Fruit fly (Drosophila melanogaster) whole organism, prepupa: Measurements from ENCODE around the gene mRpL21.

ENCODE experiments used
- Blimp-1 ChIP-seq: fragments of 200-800 bp; sonication (Bioruptor generic); optimal IDR thresholded peaks from 3 replicates; lab custom pipeline; 2017; ENCODE audit warnings: missing biosample characterization, missing genetic modification characterization, mild to moderate bottlenecking, moderate library complexity, missing genetic modification reagents
- CG10669 ChIP-seq: fragments of 200-800 bp; sonication (Bioruptor generic); optimal IDR thresholded peaks from 3 replicates; lab custom pipeline; 2018; ENCODE audit warnings: missing biosample characterization, mild to moderate bottlenecking, missing genetic modification characterization, moderate library complexity
- CG3919 ChIP-seq: fragments of 200-800 bp; sonication (Bioruptor generic); optimal IDR thresholded peaks from 3 replicates; lab custom pipeline; 2016; ENCODE audit warnings: missing biosample characterization, missing genetic modification characterization
- CG4318 ChIP-seq: fragments of 200-800 bp; sonication (Bioruptor generic); optimal IDR thresholded peaks from 3 replicates; lab custom pipeline; 2017; ENCODE audit warnings: missing biosample characterization, mild to moderate bottlenecking, missing genetic modification characterization
- CG6808 ChIP-seq: fragments of 200-800 bp; sonication (Bioruptor generic); optimal IDR thresholded peaks from 3 replicates; lab custom pipeline; 2017; ENCODE audit warnings: missing biosample characterization, missing genetic modification characterization, mild to moderate bottlenecking, moderate library complexity, missing genetic modification reagents
- CG8119 ChIP-seq: fragments of 200-800 bp; sonication (Bioruptor generic); IDR thresholded peaks from 3 replicates; pipeline ENCODE4 v1.3.6; 2022; ENCODE audit warnings: missing biosample characterization, missing genetic modification characterization
- Hr39 ChIP-seq: fragments of 200-800 bp; sonication (Bioruptor generic); optimal IDR thresholded peaks from 2 replicates; lab custom pipeline; 2016; ENCODE audit warnings: missing biosample characterization, missing genetic modification characterization
- Lpt ChIP-seq: fragments of 200-800 bp; sonication (Bioruptor generic); optimal IDR thresholded peaks from 3 replicates; lab custom pipeline; 2016; ENCODE audit warnings: missing biosample characterization, missing genetic modification characterization
- OdsH ChIP-seq: fragments of 200-800 bp; sonication (Bioruptor generic); optimal IDR thresholded peaks from 3 replicates; lab custom pipeline; 2016; ENCODE audit warnings: missing biosample characterization, missing genetic modification characterization
- Smox ChIP-seq: fragments of 200-800 bp; sonication (Bioruptor generic); optimal IDR thresholded peaks from 3 replicates; lab custom pipeline; 2016; ENCODE audit warnings: missing biosample characterization, missing genetic modification characterization
- Sox102F ChIP-seq: fragments of 200-800 bp; sonication (Bioruptor generic); optimal IDR thresholded peaks from 2 replicates; lab custom pipeline; 2016; ENCODE audit warnings: missing biosample characterization, mild to moderate bottlenecking, missing genetic modification characterization
- eg ChIP-seq: fragments of 200-800 bp; sonication (Bioruptor generic); IDR thresholded peaks from 3 replicates; pipeline ENCODE4 v1.3.6; 2022; ENCODE audit warnings: missing biosample characterization, missing genetic modification characterization
- fd59A ChIP-seq: fragments of 200-800 bp; sonication (Bioruptor generic); optimal IDR thresholded peaks from 2 replicates; lab custom pipeline; 2017; ENCODE audit warnings: missing biosample characterization, mild to moderate bottlenecking, missing genetic modification characterization, missing genetic modification reagents
- lz ChIP-seq: fragments of 200-800 bp; sonication (Bioruptor generic); optimal IDR thresholded peaks from 3 replicates; lab custom pipeline; 2016; ENCODE audit warnings: missing biosample characterization, missing genetic modification characterization

dm6 chr3L:19294613-19295299 is 39.9 kb upstream of the mRpL21 start:
- no peak for TF ChIP-seq Smox (GFP tag; lab: Kevin White, UChicago)
- no peak for TF ChIP-seq CG4318 (GFP tag; lab: Kevin White, UChicago)
- no peak for TF ChIP-seq CG3919 (GFP tag; lab: Kevin White, UChicago)
- no peak for TF ChIP-seq Blimp-1 (GFP tag; lab: Kevin White, UChicago)
- no peak for TF ChIP-seq OdsH (GFP tag; lab: Kevin White, UChicago)
- no peak for TF ChIP-seq Sox102F (GFP tag; lab: Kevin White, UChicago)
- no peak for TF ChIP-seq lz (GFP tag; lab: Kevin White, UChicago)
- peak; percentile 53 for TF ChIP-seq Lpt
- TF ChIP-seq CG8119 (GFP tag; lab: Robert Waterston, UW) = no peak
- TF ChIP-seq CG10669 (GFP tag; lab: Kevin White, UChicago) = no peak
- no peak for TF ChIP-seq fd59A
- TF ChIP-seq CG6808 (GFP tag; lab: Kevin White, UChicago) = peak; percentile 41
- peak; percentile 51; the same call in 1 of the 3 replicates for TF ChIP-seq eg (GFP tag; lab: Robert Waterston, UW)
- no peak for TF ChIP-seq Hr39 (GFP tag; lab: Kevin White, UChicago)
